Worm (Caenorhabditis elegans): ENCODE measurements around the gene nhr-135.
A peak's percentile ranks its signal among the peaks of the same experiment; 100 is the strongest.

The nhr-135 gene

DNA sequence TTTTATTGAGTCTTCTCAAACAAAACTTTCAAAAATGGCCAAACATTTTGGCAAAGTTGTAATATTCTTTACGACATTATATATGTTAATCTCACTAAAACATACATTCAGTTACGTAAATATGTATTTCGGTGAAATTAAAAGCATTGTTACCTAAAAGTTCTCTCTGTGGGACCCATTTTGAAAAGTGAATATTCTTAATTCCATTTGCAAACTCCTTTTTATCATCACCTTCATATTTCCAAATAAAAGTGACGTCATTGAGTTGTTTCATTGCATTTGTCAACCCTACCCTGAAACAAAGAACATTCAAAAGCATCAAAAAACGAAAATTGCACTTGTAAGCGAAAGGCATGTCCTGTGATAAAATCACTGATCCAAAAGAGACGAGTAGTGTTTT lies 46.8 kb upstream of the nhr-135 start:
- TF ChIP-seq mxl-1 (tag; optimal IDR thresholded peaks at IDR 0.05) (no peak), nhr-90 (tag; optimal IDR thresholded peaks at IDR 0.05) (no peak), atf-7 (tag; optimal IDR thresholded peaks at IDR 0.05) (peak; percentile 42), mes-4 (tag; optimal IDR thresholded peaks at IDR 0.05) (no peak), madf-10 (tag; optimal IDR thresholded peaks at IDR 0.05) (no peak), F55B11.4 (tag; optimal IDR thresholded peaks at IDR 0.05; ENCODE audit: borderline replicate concordance, insufficient read depth) (no peak), cebp-2 (GFP tag; IDR thresholded peaks at IDR 0.05) (no peak)

DNA sequence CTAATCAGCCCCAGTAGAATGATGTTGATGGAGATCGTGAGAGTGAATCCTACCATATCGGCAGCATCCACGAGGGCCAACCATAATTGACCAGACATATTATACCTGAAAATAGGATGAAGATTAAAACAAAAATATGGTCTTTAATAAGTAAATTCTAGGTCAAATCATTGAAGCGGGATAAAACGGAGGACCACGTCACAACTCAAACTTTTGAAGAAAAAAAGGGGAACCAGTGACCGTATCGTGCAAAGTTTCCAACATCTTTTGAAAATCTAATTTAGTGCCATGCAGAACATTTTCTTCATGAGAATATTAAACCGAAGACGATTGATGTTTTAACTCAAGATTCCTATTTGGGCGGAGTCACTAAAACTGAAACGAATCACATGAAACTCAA lies 44.8 kb upstream of the nhr-135 start, which contains the start of gene str-112:
Gene str-112 (minus strand): TSS at position 101 of the 400 bp plus-strand sequence.
- TF ChIP-seq Y53F4B.3 (GFP tag; IDR thresholded peaks at IDR 0.05): no peak

DNA sequence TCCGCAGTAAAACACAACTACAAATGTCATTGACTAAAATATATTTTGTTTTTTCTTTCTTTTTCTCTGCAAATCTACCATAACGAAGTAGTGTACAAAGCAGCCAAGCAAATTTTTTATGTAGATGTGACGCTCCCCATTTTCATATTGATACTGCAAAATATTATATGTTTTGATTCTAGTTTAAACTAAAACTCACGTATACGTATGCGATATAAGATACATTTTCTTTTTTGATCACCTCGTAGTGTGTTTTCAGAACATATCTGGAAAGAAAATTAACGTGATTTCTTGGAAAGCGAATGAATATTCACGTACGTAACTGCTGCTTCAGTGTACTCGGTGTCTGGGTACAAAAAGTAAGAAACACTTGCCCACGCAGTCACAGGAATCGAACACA lies 43.3 kb upstream of the nhr-135 start:
- TF ChIP-seq lsl-1 (GFP tag; optimal IDR thresholded peaks at IDR 0.05): no peak
- TF ChIP-seq ztf-22 (GFP tag; optimal IDR thresholded peaks at IDR 0.05): no peak
- TF ChIP-seq B0336.3 (GFP tag; IDR thresholded peaks at IDR 0.05): no peak
- no peak for TF ChIP-seq ceh-100 (GFP tag; IDR thresholded peaks at IDR 0.05)
- TF ChIP-seq ztf-3 (GFP tag; optimal IDR thresholded peaks at IDR 0.05): no peak
- no peak for TF ChIP-seq hlh-26 (GFP tag; conservative IDR thresholded peaks at IDR 0.05)
- no peak for TF ChIP-seq let-526 (GFP tag; IDR thresholded peaks at IDR 0.05)
- TF ChIP-seq sea-2 (GFP tag; IDR thresholded peaks at IDR 0.05): no peak
- TF ChIP-seq ztf-26 (tag; optimal IDR thresholded peaks at IDR 0.05): no peak
- TF ChIP-seq F52B5.7 (tag; optimal IDR thresholded peaks at IDR 0.05): no peak
- no peak for TF ChIP-seq ekl-4 (GFP tag; IDR thresholded peaks at IDR 0.05)
- TF ChIP-seq hlh-12 (tag; optimal IDR thresholded peaks at IDR 0.05): no peak
- TF ChIP-seq zim-3 (tag; optimal IDR thresholded peaks at IDR 0.05): no peak
- TF ChIP-seq dpl-1 (GFP tag; optimal IDR thresholded peaks at IDR 0.05): no peak
- TF ChIP-seq ama-1 (optimal IDR thresholded peaks at IDR 0.05): no peak
- TF ChIP-seq ama-1 (GFP tag; optimal IDR thresholded peaks at IDR 0.05): no peak
- TF ChIP-seq snpc-3.4 (tag; optimal IDR thresholded peaks at IDR 0.05): no peak
- TF ChIP-seq lsy-27 (tag; optimal IDR thresholded peaks at IDR 0.05; ENCODE audit: borderline replicate concordance, insufficient read depth): no peak
- TF ChIP-seq unc-130 (GFP tag; optimal IDR thresholded peaks at IDR 0.05): no peak
- TF ChIP-seq mel-28 (tag; optimal IDR thresholded peaks at IDR 0.05; ENCODE audit: borderline replicate concordance): no peak
- TF ChIP-seq nhr-90 (tag; optimal IDR thresholded peaks at IDR 0.05): no peak

- TF ChIP-seq lin-26 (GFP tag; IDR thresholded peaks at IDR 0.05) (no peak), ceh-100 (GFP tag; IDR thresholded peaks at IDR 0.05) (no peak), die-1 (tag; optimal IDR thresholded peaks at IDR 0.05) (no peak), fkh-3 (tag; optimal IDR thresholded peaks at IDR 0.05) (no peak), B0261.1 (tag; optimal IDR thresholded peaks at IDR 0.05) (no peak), C06A6.2 (GFP tag; conservative IDR thresholded peaks at IDR 0.05) (no peak), xnd-1 (tag; optimal IDR thresholded peaks at IDR 0.05) (no peak), nhr-120 (GFP tag; IDR thresholded peaks at IDR 0.05) (no peak), madf-3 (GFP tag; IDR thresholded peaks at IDR 0.05) (no peak), K12H6.12 (tag; optimal IDR thresholded peaks at IDR 0.05) (no peak), attf-3 (GFP tag; conservative IDR thresholded peaks at IDR 0.05) (no peak), ceh-79 (tag; optimal IDR thresholded peaks at IDR 0.05) (no peak), ceh-58 (GFP tag; IDR thresholded peaks at IDR 0.05) (no peak), F52B5.7 (tag; optimal IDR thresholded peaks at IDR 0.05) (no peak), dox-1 (GFP tag; IDR thresholded peaks at IDR 0.05) (no peak), F33H1.4 (GFP tag; IDR thresholded peaks at IDR 0.05) (no peak), sea-2 (GFP tag; IDR thresholded peaks at IDR 0.05) (no peak), cebp-2 (GFP tag; IDR thresholded peaks at IDR 0.05) (no peak)
Observed at ce11 chrV:7133963-7134362, 40.4 kb upstream of the nhr-135 start, which contains the start of gene F10D2.16. Gene F10D2.16, plus strand, starts transcription at chrV:7134263.

All from whole organism, young adult.